Worm (Caenorhabditis elegans) whole organism, L3 larva: Measurements from ENCODE around the gene srw-76.

ENCODE experiments used
- ZK546.5 ChIP-seq: sonication (generic microtip); optimal IDR thresholded peaks from 2 replicates; lab custom pipeline; 2017; ENCODE audit warnings: missing biosample characterization, missing genetic modification characterization
- aly-2 ChIP-seq: fragments of 150-350 bp; optimal IDR thresholded peaks from 2 replicates; lab custom pipeline; 2014; ENCODE audit warnings: missing biosample characterization, missing genetic modification characterization
- ama-1 ChIP-seq: fragments of 150-350 bp; optimal IDR thresholded peaks from 2 replicates; lab custom pipeline; 2018
- egl-27 ChIP-seq: sonication (generic microtip); optimal IDR thresholded peaks from 4 replicates; lab custom pipeline; 2017; ENCODE audit warnings: missing biosample characterization, missing genetic modification reagents, missing genetic modification characterization
- fkh-10 ChIP-seq: sonication (generic microtip); optimal IDR thresholded peaks from 2 replicates; lab custom pipeline; 2017; ENCODE audit warnings: missing biosample characterization, missing genetic modification reagents, missing genetic modification characterization
- fos-1 ChIP-seq: fragments of 150-350 bp; optimal IDR thresholded peaks from 2 replicates; lab custom pipeline; 2014; ENCODE audit warnings: missing biosample characterization, missing genetic modification characterization
- jun-1 ChIP-seq: fragments of 150-350 bp; optimal IDR thresholded peaks from 2 replicates; lab custom pipeline; 2014; ENCODE audit warnings: missing biosample characterization, missing genetic modification reagents, missing genetic modification characterization
- nhr-23 ChIP-seq: fragments of 150-350 bp; optimal IDR thresholded peaks from 2 replicates; lab custom pipeline; 2014; ENCODE audit warnings: missing biosample characterization, missing genetic modification reagents, missing genetic modification characterization
- nhr-76 ChIP-seq: fragments of 150-350 bp; sonication (generic microtip); optimal IDR thresholded peaks from 5 replicates; lab custom pipeline; 2014; ENCODE audit warnings: missing biosample characterization, missing genetic modification characterization
- pqm-1 ChIP-seq: fragments of 150-350 bp; optimal IDR thresholded peaks from 2 replicates; lab custom pipeline; 2017; ENCODE audit warnings: missing biosample characterization, missing genetic modification characterization, inconsistent platforms
- unc-39 ChIP-seq: sonication (generic microtip); optimal IDR thresholded peaks from 4 replicates; lab custom pipeline; 2017; ENCODE audit warnings: missing biosample characterization, missing genetic modification characterization
- ztf-11 ChIP-seq: fragments of 150-350 bp; optimal IDR thresholded peaks from 2 replicates; lab custom pipeline; 2014; ENCODE audit warnings: missing biosample characterization, missing genetic modification characterization

ce11 chrV:16604301-16604700, 33.8 kb downstream of the srw-76 start:
- TF ChIP-seq ztf-11 (tag; lab: Kevin White, UChicago) (no peak), jun-1 (tag; lab: Kevin White, UChicago) (no peak), pqm-1 (tag; lab: Kevin White, UChicago) (peak; percentile 56), aly-2 (tag; lab: Kevin White, UChicago) (no peak), ZK546.5 (no peak), unc-39 (tag; lab: Kevin White, UChicago) (no peak), fkh-10 (GFP tag; lab: Kevin White, UChicago) (no peak), nhr-76 (tag; lab: Kevin White, UChicago) (no peak), nhr-23 (tag; lab: Kevin White, UChicago) (no peak), egl-27 (no peak), fos-1 (tag; lab: Kevin White, UChicago) (no peak), ama-1 (no peak)
